Worm (Caenorhabditis elegans) whole organism, L2 larva: ENCODE results near the gene C01G6.9.

Experiments
- C34F6.9 ChIP-seq: fragments of 150-350 bp; optimal IDR thresholded peaks from 2 replicates; lab custom pipeline; 2014; ENCODE audit warnings: missing biosample characterization, missing genetic modification characterization
- F13H6.1 ChIP-seq: sonication (generic microtip); optimal IDR thresholded peaks from 2 replicates; lab custom pipeline; 2016; ENCODE audit warnings: missing genetic modification characterization, missing compliant biosample characterization
- Y55F3AM.14 ChIP-seq: fragments of 200-800 bp; sonication (Bioruptor generic); optimal IDR thresholded peaks from 2 replicates; lab custom pipeline; 2018; ENCODE audit warnings: mild to moderate bottlenecking, missing genetic modification characterization, missing compliant biosample characterization
- aly-2 ChIP-seq: fragments of 150-350 bp; optimal IDR thresholded peaks from 2 replicates; lab custom pipeline; 2014; ENCODE audit warnings: missing biosample characterization, missing genetic modification characterization
- ama-1 ChIP-seq: fragments of 150-350 bp; optimal IDR thresholded peaks from 2 replicates; lab custom pipeline; 2018; ENCODE audit warnings: inconsistent platforms
- blmp-1 ChIP-seq: sonication (generic microtip); optimal IDR thresholded peaks from 2 replicates; lab custom pipeline; 2017; ENCODE audit warnings: missing genetic modification characterization, mild to moderate bottlenecking, missing compliant biosample characterization, antibody characterized with exemption, moderate library complexity; ENCODE audit not compliant: insufficient read depth
- ceh-16 ChIP-seq: fragments of 150-350 bp; optimal IDR thresholded peaks from 2 replicates; lab custom pipeline; 2014; ENCODE audit warnings: missing biosample characterization, missing genetic modification characterization
- crh-2 ChIP-seq: sonication (generic microtip); optimal IDR thresholded peaks from 2 replicates; lab custom pipeline; 2017; ENCODE audit warnings: missing biosample characterization, missing genetic modification characterization
- egl-27 ChIP-seq: sonication (generic microtip); optimal IDR thresholded peaks from 3 replicates; lab custom pipeline; 2017; ENCODE audit warnings: missing biosample characterization, missing genetic modification reagents, missing genetic modification characterization
- elt-3 ChIP-seq: sonication (generic microtip); optimal IDR thresholded peaks from 2 replicates; lab custom pipeline; 2017; ENCODE audit warnings: missing biosample characterization, missing genetic modification characterization
- fos-1 ChIP-seq: fragments of 150-350 bp; optimal IDR thresholded peaks from 2 replicates; lab custom pipeline; 2014; ENCODE audit warnings: missing biosample characterization, missing genetic modification characterization
- gmeb-1 ChIP-seq: fragments of 150-350 bp; optimal IDR thresholded peaks from 2 replicates; lab custom pipeline; 2014; ENCODE audit warnings: missing biosample characterization, missing genetic modification characterization
- lin-11 ChIP-seq: fragments of 150-350 bp; sonication (generic microtip); optimal IDR thresholded peaks from 2 replicates; lab custom pipeline; 2014; ENCODE audit warnings: missing biosample characterization, missing genetic modification characterization, inconsistent platforms, mixed read lengths
- lsy-2 ChIP-seq, 2 experiments: fragments of 150-350 bp in 1 of 2; sonication (generic microtip) in 1 of 2; optimal IDR thresholded peaks; 2 replicates each; lab custom pipeline; 2014 to 2017; ENCODE audit warnings: missing biosample characterization in 2 of 2, missing genetic modification characterization in 2 of 2
- mab-5 ChIP-seq: fragments of 150-350 bp; optimal IDR thresholded peaks from 2 replicates; lab custom pipeline; 2014; ENCODE audit warnings: missing biosample characterization, missing genetic modification characterization
- mbf-1 ChIP-seq: sonication (generic microtip); optimal IDR thresholded peaks from 2 replicates; lab custom pipeline; 2017; ENCODE audit warnings: missing biosample characterization, missing genetic modification characterization
- mdl-1 ChIP-seq, 2 experiments: fragments of 150-350 bp in 1 of 2; sonication (generic microtip) in 1 of 2; optimal IDR thresholded peaks; 2 replicates each; lab custom pipeline; 2017; ENCODE audit warnings: missing biosample characterization in 2 of 2, missing genetic modification characterization in 2 of 2
- nhr-10 ChIP-seq: sonication (generic microtip); optimal IDR thresholded peaks from 2 replicates; lab custom pipeline; 2017; ENCODE audit warnings: missing biosample characterization, missing genetic modification characterization
- nhr-11 ChIP-seq: fragments of 150-350 bp; optimal IDR thresholded peaks from 2 replicates; lab custom pipeline; 2014; ENCODE audit warnings: missing biosample characterization, missing genetic modification characterization
- nhr-12 ChIP-seq: fragments of 150-350 bp; optimal IDR thresholded peaks from 2 replicates; lab custom pipeline; 2014; ENCODE audit warnings: missing biosample characterization, missing genetic modification characterization
- nhr-129 ChIP-seq: fragments of 150-350 bp; optimal IDR thresholded peaks from 2 replicates; lab custom pipeline; 2014; ENCODE audit warnings: missing biosample characterization, missing genetic modification characterization
- nhr-21 ChIP-seq: fragments of 150-350 bp; optimal IDR thresholded peaks from 2 replicates; lab custom pipeline; 2014; ENCODE audit warnings: missing biosample characterization, missing genetic modification characterization
- nhr-25 ChIP-seq: fragments of 150-350 bp; sonication (generic microtip); optimal IDR thresholded peaks from 3 replicates; lab custom pipeline; 2014; ENCODE audit warnings: missing biosample characterization, missing genetic modification characterization
- nhr-77 ChIP-seq: fragments of 150-350 bp; optimal IDR thresholded peaks from 2 replicates; lab custom pipeline; 2014; ENCODE audit warnings: missing biosample characterization, missing genetic modification characterization
- peb-1 ChIP-seq: fragments of 150-350 bp; optimal IDR thresholded peaks from 2 replicates; lab custom pipeline; 2014; ENCODE audit warnings: missing biosample characterization, missing genetic modification characterization
- sma-3 ChIP-seq: sonication (generic microtip); optimal IDR thresholded peaks from 2 replicates; lab custom pipeline; 2016; ENCODE audit warnings: missing genetic modification reagents, missing genetic modification characterization, missing compliant biosample characterization
- sma-9 ChIP-seq, 2 experiments: fragments of 150-350 bp in 1 of 2; sonication (generic microtip) in 1 of 2; optimal IDR thresholded peaks; 2 replicates each; lab custom pipeline; 2014 to 2016; ENCODE audit warnings: missing genetic modification characterization in 2 of 2, mild to moderate bottlenecking in 1 of 2, missing biosample characterization in 1 of 2, missing compliant biosample characterization in 1 of 2, missing genetic modification reagents in 1 of 2, moderate library complexity in 1 of 2
- snpc-4 ChIP-seq: fragments of 150-350 bp; optimal IDR thresholded peaks from 2 replicates; lab custom pipeline; 2014; ENCODE audit warnings: missing biosample characterization, missing genetic modification characterization
- unc-55 ChIP-seq: fragments of 150-350 bp; sonication (generic microtip); optimal IDR thresholded peaks from 3 replicates; lab custom pipeline; 2014; ENCODE audit warnings: missing biosample characterization, missing genetic modification reagents, missing genetic modification characterization
- unc-62 ChIP-seq: fragments of 150-350 bp; optimal IDR thresholded peaks from 2 replicates; lab custom pipeline; 2014; ENCODE audit warnings: missing biosample characterization, missing genetic modification reagents, missing genetic modification characterization
- ztf-1 ChIP-seq: fragments of 200-800 bp; sonication (Bioruptor generic); conservative IDR thresholded peaks from 2 replicates; pipeline ENCODE4 v1.3.6; 2022; ENCODE audit warnings: missing genetic modification characterization, missing compliant biosample characterization
- ztf-11 ChIP-seq: sonication (generic microtip); optimal IDR thresholded peaks from 2 replicates; lab custom pipeline; 2017; ENCODE audit warnings: missing biosample characterization, missing genetic modification characterization
- ztf-4 ChIP-seq: fragments of 150-350 bp; optimal IDR thresholded peaks from 2 replicates; lab custom pipeline; 2014; ENCODE audit warnings: missing biosample characterization, missing genetic modification characterization

The C01G6.9 gene

DNA sequence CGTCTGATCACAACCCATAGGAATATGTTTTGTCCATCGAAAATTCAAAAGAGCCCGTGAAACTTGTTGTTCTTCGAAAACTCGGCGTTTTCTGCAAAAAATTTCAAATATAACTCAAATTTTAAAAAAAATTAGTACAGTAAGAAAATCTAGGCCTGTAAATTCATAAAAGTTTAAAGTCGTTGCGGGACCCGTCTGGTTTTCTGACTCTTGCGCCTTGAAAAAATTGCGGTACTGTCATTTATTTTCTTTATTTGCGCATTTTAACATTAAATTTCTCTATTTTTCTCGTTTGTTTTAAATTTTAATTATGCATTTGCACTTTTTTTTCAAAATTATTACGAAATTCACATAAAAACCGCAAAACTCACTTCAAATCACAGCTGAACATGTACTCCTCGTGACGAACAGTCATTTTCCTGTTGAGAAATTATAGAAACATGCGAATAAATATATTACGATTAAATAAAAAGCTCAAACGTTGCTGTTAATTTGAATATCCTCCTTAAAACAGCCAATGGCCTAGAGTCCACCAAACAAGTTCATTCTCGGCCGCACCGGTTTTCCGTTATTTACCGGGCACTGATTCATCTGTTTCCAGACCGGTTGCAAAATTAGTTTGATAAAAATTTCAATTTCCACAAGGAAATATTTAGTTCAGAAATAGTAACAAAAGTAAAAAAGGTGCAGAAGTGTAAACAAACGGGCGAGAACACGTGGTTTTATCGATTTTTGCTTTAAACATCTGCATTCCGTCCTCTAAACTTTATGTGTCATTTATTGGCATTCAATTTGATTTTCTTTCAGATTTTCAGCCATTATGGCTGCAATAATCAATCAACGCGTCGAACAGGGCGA is 23.7 kb upstream of the C01G6.9 start, which contains the start of the genes csa-1 and wdfy-2:
csa-1 (minus strand) TSS at position 669 of the 858 bp plus-strand sequence.
wdfy-2 (plus strand) TSS at position 808 of the 858 bp plus-strand sequence.
- no peak for TF ChIP-seq snpc-4 (tag; lab: Kevin White, UChicago)
- no peak for TF ChIP-seq sma-3 (GFP tag; lab: Kevin White, UChicago)
- no peak for TF ChIP-seq ztf-11 (tag; lab: Kevin White, UChicago)
- no peak for TF ChIP-seq nhr-12
- TF ChIP-seq lsy-2 (tag; optimal IDR thresholded peaks at IDR 0.05; lab: Kevin White, UChicago): no peak
- TF ChIP-seq mbf-1 (tag; lab: Kevin White, UChicago): no peak
- TF ChIP-seq nhr-129 (tag; lab: Kevin White, UChicago): no peak
- no peak for TF ChIP-seq mab-5 (tag; lab: Kevin White, UChicago)
- TF ChIP-seq ztf-4: no peak
- TF ChIP-seq ama-1 (lab: Kevin White, UChicago): no peak
- TF ChIP-seq C34F6.9 (tag; lab: Kevin White, UChicago): peak; percentile 41
- TF ChIP-seq crh-2 (tag; lab: Kevin White, UChicago): no peak
- no peak for TF ChIP-seq unc-62
- no peak for TF ChIP-seq egl-27 (tag; lab: Kevin White, UChicago)
- no peak for TF ChIP-seq aly-2
- peak; percentile 47 for TF ChIP-seq fos-1
- no peak for TF ChIP-seq sma-9 (GFP tag; optimal IDR thresholded peaks at IDR 0.05; lab: Kevin White, UChicago)
- TF ChIP-seq sma-9 (tag; optimal IDR thresholded peaks at IDR 0.05; lab: Kevin White, UChicago): no peak
- TF ChIP-seq nhr-77 (tag; lab: Kevin White, UChicago): no peak
- no peak for TF ChIP-seq nhr-11
- TF ChIP-seq F13H6.1 (tag; lab: Kevin White, UChicago): no peak
- no peak for TF ChIP-seq ztf-1
- TF ChIP-seq nhr-25 (tag; lab: Kevin White, UChicago): no peak
- no peak for TF ChIP-seq Y55F3AM.14 (GFP tag; lab: Kevin White, UChicago)
- TF ChIP-seq mdl-1 (tag; optimal IDR thresholded peaks at IDR 0.05; lab: Kevin White, UChicago): no peak
- TF ChIP-seq nhr-10 (tag; lab: Kevin White, UChicago): no peak
- TF ChIP-seq unc-55 (GFP tag; lab: Kevin White, UChicago): peak; percentile 20
- TF ChIP-seq lin-11 (tag; lab: Kevin White, UChicago): no peak
- no peak for TF ChIP-seq ceh-16 (tag; lab: Kevin White, UChicago)
- TF ChIP-seq gmeb-1: peak; percentile 27
- no peak for TF ChIP-seq blmp-1 (tag; lab: Kevin White, UChicago)

ce11 chrII:9316801-9317200 is 21.2 kb upstream of the C01G6.9 start:
- TF ChIP-seq nhr-129 (tag; lab: Kevin White, UChicago): peak; percentile 2
- TF ChIP-seq nhr-25 (tag; lab: Kevin White, UChicago): no peak
- TF ChIP-seq, all 48 proteins: peak for 1

ce11 chrII:9315692-9316091 is 20.1 kb upstream of the C01G6.9 start:
- TF ChIP-seq C34F6.9 (tag; lab: Kevin White, UChicago) (peak; percentile 37), aly-2 (no peak), mdl-1 (tag; optimal IDR thresholded peaks at IDR 0.05; lab: Kevin White, UChicago) (no peak), ztf-11 (tag; lab: Kevin White, UChicago) (no peak), nhr-129 (tag; lab: Kevin White, UChicago) (peak; percentile 33)
- TF ChIP-seq, all 48 proteins: peak for 2

DNA sequence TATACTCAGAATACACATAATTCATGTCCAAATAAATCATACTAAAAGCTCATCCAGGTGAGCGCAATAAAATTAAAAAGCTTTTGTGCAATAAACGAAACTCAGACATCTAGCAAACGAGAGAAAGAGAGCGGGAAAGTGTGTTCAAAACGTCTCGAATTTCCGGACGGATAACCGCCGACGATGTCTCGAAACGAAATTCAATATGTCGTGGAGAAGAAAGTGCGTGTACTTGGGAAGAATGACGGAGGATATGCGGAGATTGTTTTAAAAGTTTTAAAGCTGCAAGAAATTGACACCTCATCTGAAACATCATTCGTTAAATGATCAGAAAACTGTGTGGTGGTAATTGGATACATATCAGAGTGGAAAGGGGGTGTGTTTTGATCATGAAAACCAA is 19.1 kb upstream of the C01G6.9 start:
- TF ChIP-seq crh-2 (tag; lab: Kevin White, UChicago) (no peak), unc-62 (no peak), nhr-12 (no peak), nhr-129 (tag; lab: Kevin White, UChicago) (peak; percentile 6), ztf-1 (no peak), gmeb-1 (no peak), mdl-1 (tag; optimal IDR thresholded peaks at IDR 0.05; lab: Kevin White, UChicago) (no peak), elt-3 (no peak), peb-1 (tag; lab: Kevin White, UChicago) (no peak), nhr-11 (no peak), F13H6.1 (tag; lab: Kevin White, UChicago) (peak; percentile 46), lsy-2 (tag; optimal IDR thresholded peaks at IDR 0.05; lab: Kevin White, UChicago) (no peak), C34F6.9 (tag; lab: Kevin White, UChicago) (no peak), nhr-21 (tag; lab: Kevin White, UChicago) (no peak)
